Worm (Caenorhabditis elegans): ENCODE results near the gene C16C8.9.

Gene C16C8.9

DNA sequence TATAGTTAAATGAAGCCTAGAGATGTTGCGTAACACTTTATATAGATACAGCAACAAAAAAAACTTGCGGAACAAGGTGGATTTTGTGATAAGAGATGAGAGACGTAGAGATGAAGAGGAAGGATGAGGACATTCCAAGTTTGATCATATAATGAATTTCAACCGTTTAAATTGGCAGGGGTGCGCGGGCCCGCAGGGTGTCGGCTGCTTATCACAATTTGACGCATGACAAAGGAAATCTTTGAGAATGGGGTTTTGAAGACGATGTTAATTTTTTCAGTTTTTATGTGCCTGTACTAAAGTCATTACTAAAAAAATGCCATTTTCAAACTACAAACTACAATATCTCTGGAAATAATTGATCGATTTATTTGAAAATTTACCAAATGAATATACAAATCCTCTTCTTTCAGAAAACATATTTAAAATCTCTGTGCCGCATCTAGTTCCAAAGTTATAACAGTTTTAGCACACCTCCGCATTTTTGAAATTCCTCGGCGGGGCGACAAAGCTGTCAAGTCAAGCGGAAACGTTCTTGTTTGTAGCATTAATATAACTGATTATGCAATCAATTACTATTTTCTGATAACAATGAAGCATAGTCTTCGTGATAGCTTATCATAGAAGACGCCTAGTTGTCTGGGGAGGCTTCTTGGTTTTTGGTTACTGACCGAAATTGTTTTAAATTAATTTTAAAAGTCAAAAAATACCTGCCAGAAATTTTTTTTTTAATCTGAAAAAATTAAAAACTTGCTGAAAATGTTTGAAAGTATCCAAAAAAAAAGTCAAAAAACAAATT, 23.0 kb downstream of the C16C8.9 start:
- TF ChIP-seq unc-62 (GFP tag; optimal IDR thresholded peaks at IDR 0.05) = no peak

DNA sequence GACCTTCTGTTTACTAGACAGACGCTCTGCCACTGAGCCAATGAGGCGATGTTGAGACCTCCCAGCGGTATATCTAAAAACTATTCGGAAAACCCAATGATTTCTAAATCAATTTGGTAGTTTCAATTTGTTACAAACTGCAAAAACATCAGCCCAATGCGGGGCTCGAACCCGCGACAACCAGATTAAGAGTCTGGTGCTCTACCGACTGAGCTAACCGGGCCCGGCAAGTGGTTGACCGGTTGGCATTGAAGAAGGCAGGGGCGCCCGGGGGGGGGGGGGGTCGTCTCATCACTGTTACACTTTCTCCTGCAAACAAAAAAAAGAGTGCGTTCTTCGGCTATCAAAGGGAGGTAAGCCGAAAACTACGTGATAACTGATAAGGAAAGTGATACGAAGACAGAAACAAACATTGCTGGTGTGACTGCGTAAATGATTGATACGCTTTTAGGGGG, 23.7 kb downstream of the C16C8.9 start:
- TF ChIP-seq unc-62 (GFP tag; optimal IDR thresholded peaks at IDR 0.05) = no peak

DNA sequence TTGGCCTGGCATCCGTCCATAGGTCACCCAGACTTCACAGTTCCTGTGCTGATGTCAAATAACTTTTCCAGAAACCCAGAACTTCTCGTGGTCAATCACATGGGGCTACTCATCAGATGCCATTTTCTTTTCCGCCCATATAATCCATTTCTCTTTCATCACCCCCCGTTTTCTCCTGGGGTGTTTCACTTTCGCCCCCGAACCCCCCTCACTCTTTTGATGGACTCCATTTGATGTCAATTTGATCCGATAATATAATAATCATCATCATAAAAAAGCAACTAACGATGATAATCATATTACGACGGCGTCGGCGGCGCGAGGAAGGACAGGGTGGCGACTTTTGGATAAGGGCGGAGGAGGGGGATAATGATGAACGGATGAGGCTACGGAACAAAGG, 24.7 kb downstream of the C16C8.9 start:
- no peak for TF ChIP-seq unc-62 (GFP tag; optimal IDR thresholded peaks at IDR 0.05)

DNA sequence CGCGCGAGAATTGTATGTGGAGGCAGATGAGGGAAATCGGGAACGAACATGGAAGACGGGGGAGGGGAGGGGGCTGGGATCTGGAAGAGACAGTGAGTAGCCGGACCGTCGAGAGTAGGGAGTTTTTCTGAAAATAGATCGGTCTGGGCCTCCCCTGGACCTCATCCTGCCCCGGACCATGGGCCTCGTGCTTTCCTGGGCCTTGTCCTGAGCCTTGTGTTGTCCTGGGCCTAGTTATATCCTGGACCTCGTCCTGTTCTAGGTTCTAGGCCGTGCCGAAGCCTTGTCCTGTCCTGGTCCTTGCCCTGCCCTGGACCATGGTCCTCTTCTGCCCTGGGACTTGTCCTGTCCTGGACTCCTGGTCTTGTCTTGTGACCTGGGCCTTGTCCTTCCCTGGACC, 25.6 kb downstream of the C16C8.9 start:
- TF ChIP-seq unc-62 (GFP tag; optimal IDR thresholded peaks at IDR 0.05) = no peak

DNA sequence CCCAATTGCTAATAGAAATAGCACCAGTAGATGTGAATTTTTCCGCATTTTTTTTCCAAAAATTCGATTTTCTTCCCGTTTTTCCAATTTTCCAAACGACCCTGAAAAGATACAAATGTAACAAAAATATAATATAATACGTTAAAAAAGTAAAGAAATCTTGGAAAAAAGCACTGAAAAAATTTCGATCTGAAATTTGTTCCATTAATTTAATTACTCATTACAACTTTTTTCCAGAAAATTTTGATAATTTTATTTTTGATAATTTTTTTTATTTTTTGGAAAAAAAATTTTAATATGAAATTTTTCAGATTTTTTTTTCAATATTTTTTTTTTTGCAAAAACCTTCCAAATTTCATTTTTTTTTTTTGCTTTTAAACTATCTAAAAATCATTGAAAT, 26.6 kb downstream of the C16C8.9 start, which contains the start of gene skpo-2:
Gene skpo-2, minus strand, starts transcription at position 101 of the 400 bp plus-strand sequence.
- TF ChIP-seq unc-62 (GFP tag; optimal IDR thresholded peaks at IDR 0.05) = no peak

DNA sequence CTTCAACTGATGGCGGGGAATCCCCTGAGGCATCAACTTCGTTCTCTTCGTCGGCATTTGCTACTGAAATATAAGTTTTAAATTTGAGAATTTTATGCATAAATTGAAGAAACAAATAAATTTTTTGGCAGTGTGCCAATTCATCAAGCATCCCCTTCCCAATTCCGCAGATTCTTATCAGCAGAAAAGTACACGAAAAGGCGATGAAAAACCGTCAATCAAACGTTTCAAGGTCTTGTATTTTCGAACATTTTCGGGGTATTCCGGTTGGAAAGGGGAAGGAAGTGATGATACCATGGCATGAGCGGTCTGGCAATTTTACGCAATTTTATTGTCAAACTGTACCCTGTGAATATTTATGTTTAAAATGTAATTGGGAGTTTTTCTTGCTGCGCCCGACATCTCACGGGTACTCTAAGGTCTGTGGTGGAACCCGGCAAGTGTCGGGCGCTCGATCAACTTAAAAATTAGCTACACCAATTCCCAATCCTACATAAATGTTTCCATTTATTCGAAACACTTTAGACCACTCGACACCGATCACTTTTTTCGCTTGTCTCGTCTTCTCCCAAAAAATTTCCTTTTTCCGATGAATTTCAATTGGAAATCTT, 28.0 kb downstream of the C16C8.9 start:
- no peak for TF ChIP-seq unc-62 (GFP tag; optimal IDR thresholded peaks at IDR 0.05)

DNA sequence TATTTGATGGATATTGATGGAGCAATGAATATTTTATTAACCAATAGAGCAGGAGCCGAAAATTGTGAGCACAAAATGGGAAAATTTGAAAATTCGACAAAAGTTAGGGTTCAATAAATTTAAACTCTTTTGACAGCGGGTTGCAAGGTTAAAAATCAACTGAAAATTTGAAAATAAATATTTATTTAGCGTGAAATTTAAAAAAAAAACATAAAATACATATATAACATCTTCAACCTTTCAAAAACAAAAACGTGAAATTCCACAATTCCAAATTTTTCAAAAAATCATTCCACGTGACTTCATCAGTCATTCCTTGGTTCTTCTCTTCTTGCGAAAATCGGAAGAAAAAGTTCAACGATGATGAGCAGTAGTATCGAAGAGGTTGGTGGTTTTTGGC, 33.6 kb downstream of the C16C8.9 start, which contains the start of gene C16C8.18:
Gene C16C8.18, plus strand, starts transcription at position 301 of the 400 bp plus-strand sequence.
- TF ChIP-seq unc-62 (GFP tag; optimal IDR thresholded peaks at IDR 0.05) = no peak

DNA sequence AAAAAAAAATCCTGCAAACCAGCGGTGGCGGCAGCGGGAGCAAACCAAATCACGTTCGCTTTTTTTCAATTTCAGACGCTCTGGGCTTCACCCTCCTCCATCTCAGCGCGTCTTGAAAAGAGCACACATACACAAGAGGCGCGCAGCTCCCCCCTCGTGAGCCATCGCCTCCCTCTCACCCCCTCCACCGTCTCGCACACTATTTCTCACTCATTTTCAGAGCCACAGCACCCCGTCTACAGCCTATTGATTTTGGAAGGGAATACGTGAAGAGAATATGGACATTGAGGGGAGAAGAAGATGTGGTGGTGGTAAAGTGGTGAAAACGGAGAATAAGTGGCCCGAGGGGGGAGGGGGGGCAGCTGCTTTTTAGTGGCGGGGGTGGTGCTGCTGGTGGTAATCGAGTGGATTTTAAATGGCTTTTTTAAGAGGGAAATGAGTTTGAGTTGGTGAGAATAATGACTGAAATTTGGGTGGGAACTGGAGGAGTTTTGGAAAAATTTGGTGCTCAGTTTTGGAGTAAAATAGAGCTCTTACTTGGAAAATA, 34.8 kb downstream of the C16C8.9 start:
- no peak for TF ChIP-seq unc-62 (GFP tag; optimal IDR thresholded peaks at IDR 0.05)

DNA sequence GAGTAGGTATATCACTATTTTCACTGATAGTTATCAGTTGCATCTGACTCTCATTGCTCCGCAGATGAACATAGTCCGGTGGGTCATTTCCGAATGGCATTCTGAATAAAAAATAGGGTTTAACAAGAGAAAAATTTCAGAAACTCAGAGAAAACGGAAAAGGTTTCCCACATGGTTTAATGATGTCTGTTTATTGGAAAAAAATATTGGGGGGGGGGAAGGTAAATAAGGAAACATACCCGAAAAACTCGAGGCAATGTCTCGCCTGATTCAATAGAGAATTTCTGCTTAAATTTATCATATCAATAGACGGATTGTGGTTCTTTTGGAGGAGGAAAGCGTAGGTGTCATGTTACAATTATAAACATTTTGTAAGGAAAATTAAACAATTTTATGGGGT, 37.6 kb downstream of the C16C8.9 start, which contains the start of gene nep-11:
Gene nep-11, minus strand, starts transcription at position 101 of the 400 bp plus-strand sequence.
- no peak for TF ChIP-seq unc-62 (GFP tag; optimal IDR thresholded peaks at IDR 0.05)

DNA sequence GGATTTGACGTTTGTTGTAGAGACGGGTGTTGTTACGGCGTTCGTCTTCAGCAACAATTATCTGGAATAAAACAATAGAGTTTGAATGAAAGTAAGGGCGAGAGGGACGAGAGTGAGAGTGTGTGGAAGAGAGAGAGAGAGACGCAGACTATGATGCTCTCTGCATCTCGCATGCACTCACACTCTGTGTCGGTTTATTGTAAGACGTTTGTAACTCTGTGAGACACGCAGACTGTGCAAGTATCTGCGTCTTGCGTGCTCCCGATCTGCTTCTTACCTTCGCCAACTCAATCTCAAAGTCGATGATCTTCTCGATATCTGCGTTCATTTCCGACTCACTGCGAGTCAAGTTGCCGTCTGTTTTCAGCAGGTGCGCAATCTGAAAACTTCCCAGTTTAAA, 40.1 kb downstream of the C16C8.9 start:
- TF ChIP-seq unc-62 (GFP tag; optimal IDR thresholded peaks at IDR 0.05) = no peak

DNA sequence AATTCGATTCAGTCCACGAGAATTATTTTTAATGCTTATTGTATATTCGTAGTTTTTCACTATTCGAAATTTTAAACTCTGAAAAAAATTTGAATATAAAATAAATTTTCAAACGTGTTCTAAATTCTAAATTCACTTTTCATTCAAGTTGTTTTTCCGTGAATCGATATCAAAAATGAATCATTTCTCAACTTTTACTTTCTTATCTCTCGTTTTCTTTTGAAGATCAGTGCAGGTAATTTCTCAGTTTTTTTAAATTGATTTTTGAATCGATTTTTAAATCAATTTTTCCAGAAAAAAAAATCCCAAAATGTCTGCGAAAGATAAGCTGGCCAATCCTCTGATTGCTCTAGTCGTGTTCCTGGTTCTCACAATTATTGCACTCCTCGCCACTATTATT, 46.5 kb downstream of the C16C8.9 start, which contains the start of gene nep-6:
Gene nep-6, plus strand, starts transcription at position 301 of the 400 bp plus-strand sequence.
- no peak for TF ChIP-seq unc-62 (GFP tag; optimal IDR thresholded peaks at IDR 0.05)

DNA sequence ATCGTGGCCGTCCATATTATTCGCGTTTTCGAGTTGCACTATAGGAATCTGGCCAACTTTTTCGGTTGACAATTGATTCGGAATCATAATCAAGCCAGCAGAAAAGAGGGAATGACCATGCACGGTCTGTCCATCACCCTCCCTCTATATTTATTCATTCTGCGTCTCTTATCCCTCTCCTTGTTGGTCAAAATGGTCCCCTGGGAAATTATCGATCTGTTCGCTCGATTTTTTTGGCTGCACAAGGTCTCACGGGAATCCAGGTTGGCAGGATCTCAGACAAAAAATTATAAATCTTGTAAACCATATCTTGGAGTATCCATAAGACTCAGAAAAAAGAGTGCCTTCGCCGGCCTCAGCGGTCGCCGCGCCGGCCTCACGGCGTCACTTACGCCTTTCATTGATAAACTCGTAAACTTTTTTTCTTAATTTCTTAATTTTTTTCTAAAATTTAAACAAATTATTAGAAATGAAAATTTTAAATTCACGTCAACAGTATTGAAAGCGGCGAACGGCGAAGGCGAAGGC, 48.5 kb downstream of the C16C8.9 start, which contains the start of the genes F18A12.7 and F18A12.2:
Gene F18A12.7, minus strand, starts transcription at position 101 of the 528 bp plus-strand sequence.
Gene F18A12.2, plus strand, starts transcription at position 478 of the 528 bp plus-strand sequence.
- TF ChIP-seq unc-62 (GFP tag; optimal IDR thresholded peaks at IDR 0.05) = no peak

Measured in whole organism, dauer.